Worm (Caenorhabditis elegans): ENCODE measurements around the gene nhr-134.

Gene nhr-134

ce11 chrV:2271750-2272149 lies 40.7 kb downstream of the nhr-134 start, which contains the start of gene Y5H2A.1:
Gene Y5H2A.1 (minus strand): TSS chrV:2271850.
- no peak for TF ChIP-seq skn-1 (tag; optimal IDR thresholded peaks at IDR 0.05)
- no peak for TF ChIP-seq lin-29 (GFP tag; IDR thresholded peaks at IDR 0.05)
- TF ChIP-seq lin-39 (tag; optimal IDR thresholded peaks at IDR 0.05): no peak
- TF ChIP-seq egl-43 (GFP tag; IDR thresholded peaks at IDR 0.05): no peak
- TF ChIP-seq T26A8.4 (GFP tag; IDR thresholded peaks at IDR 0.05): no peak
- TF ChIP-seq F37D6.2 (tag; optimal IDR thresholded peaks at IDR 0.05): no peak
- TF ChIP-seq dmd-6 (GFP tag; IDR thresholded peaks at IDR 0.05): no peak
- no peak for TF ChIP-seq ctbp-1 (GFP tag; IDR thresholded peaks at IDR 0.05)
- no peak for TF ChIP-seq hlh-11 (tag; optimal IDR thresholded peaks at IDR 0.05)
- TF ChIP-seq set-16 (GFP tag; IDR thresholded peaks at IDR 0.05): no peak
- no peak for TF ChIP-seq nhr-10 (tag; optimal IDR thresholded peaks at IDR 0.05)
- no peak for TF ChIP-seq Y75B8A.6 (GFP tag; IDR thresholded peaks at IDR 0.05)
- no peak for TF ChIP-seq unc-39 (tag; optimal IDR thresholded peaks at IDR 0.05)
- no peak for TF ChIP-seq rbr-2 (tag; optimal IDR thresholded peaks at IDR 0.05)
- TF ChIP-seq mdl-1 (tag; optimal IDR thresholded peaks at IDR 0.05): no peak
- no peak for TF ChIP-seq daf-16 (GFP tag; optimal IDR thresholded peaks at IDR 0.05)
- no peak for TF ChIP-seq daf-16 (tag; optimal IDR thresholded peaks at IDR 0.05)
- no peak for TF ChIP-seq Y48G9A.11 (GFP tag; IDR thresholded peaks at IDR 0.05)

DNA sequence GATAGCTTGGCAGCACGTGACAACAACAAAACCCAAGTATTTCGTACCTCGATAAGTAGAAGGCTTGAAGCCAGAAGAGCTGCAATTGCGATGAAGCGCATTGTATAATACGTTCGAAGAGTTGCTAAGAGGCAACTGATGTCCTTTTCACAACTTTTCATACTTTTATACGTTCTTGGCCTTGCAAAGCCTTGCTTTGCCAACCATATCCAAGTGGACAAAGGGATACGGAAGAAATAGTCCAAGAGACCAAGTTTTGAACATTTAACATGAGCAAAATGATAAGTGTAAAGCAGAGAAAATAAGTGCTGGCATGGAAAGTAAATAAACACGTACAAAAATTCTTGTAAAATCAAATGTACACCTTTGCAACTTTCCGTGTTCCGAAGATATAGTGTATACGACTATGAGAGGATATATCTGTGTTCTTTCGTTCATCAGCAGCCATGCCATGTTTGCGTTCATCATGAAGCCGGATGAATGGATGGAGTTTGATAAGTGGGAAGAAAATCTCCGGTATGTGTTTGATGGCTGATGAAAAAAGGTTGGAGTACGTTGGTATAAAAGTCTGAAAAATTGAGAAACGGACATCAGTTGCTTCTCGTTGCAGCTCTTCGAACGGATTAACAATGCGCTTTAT lies 43.4 kb downstream of the nhr-134 start, which contains the start of the genes Y5H2A.4 and abu-4:
Y5H2A.4 (minus strand) TSS at position 101 of the 640 bp plus-strand sequence.
abu-4 (plus strand) TSS at position 590 of the 640 bp plus-strand sequence.
- TF ChIP-seq Y75B8A.6 (GFP tag; IDR thresholded peaks at IDR 0.05) (no peak), nhr-25 (tag; optimal IDR thresholded peaks at IDR 0.05; ENCODE audit: borderline replicate concordance, insufficient read depth) (no peak), unc-62 (GFP tag; optimal IDR thresholded peaks at IDR 0.05 in 1 of 2) (peak in 1 of 2 experiments; percentile 86), unc-62 (tag; optimal IDR thresholded peaks at IDR 0.05) (no peak), lsy-2 (tag; optimal IDR thresholded peaks at IDR 0.05) (no peak)

ce11 chrV:2277260-2277659 lies 46.2 kb downstream of the nhr-134 start:
- TF ChIP-seq set-16 (GFP tag; IDR thresholded peaks at IDR 0.05) (no peak), nhr-42 (GFP tag; IDR thresholded peaks at IDR 0.05) (no peak), Y48G9A.11 (GFP tag; IDR thresholded peaks at IDR 0.05) (0 out of 2 replicates have a peak, but pooled peaks have one; percentile 43), ZK337.2 (GFP tag; IDR thresholded peaks at IDR 0.05) (no peak), nhr-237 (tag; optimal IDR thresholded peaks at IDR 0.05) (no peak), hlh-30 (tag; optimal IDR thresholded peaks at IDR 0.05; ENCODE audit: insufficient read depth) (peak; percentile 34), ceh-20 (GFP tag; IDR thresholded peaks at IDR 0.05) (no peak), ceh-82 (tag; optimal IDR thresholded peaks at IDR 0.05) (no peak), php-3 (GFP tag; IDR thresholded peaks at IDR 0.05) (no peak), ama-1 (optimal IDR thresholded peaks at IDR 0.05) (no peak), lin-13 (GFP tag; optimal IDR thresholded peaks at IDR 0.05) (peak; percentile 26), cey-2 (tag; optimal IDR thresholded peaks at IDR 0.05; ENCODE audit: borderline replicate concordance, insufficient read depth) (no peak), snpc-4 (tag; optimal IDR thresholded peaks at IDR 0.05) (no peak), F44E2.7 (GFP tag; IDR thresholded peaks at IDR 0.05) (no peak), T26A8.4 (GFP tag; IDR thresholded peaks at IDR 0.05) (no peak), T20F7.1 (GFP tag; optimal IDR thresholded peaks at IDR 0.05) (no peak), fkh-10 (GFP tag; optimal IDR thresholded peaks at IDR 0.05) (no peak), dve-1 (tag; optimal IDR thresholded peaks at IDR 0.05; ENCODE audit: insufficient read depth) (peak; percentile 3), nhr-76 (tag; optimal IDR thresholded peaks at IDR 0.05) (no peak), F26F4.8 (GFP tag; conservative IDR thresholded peaks at IDR 0.05) (no peak), lsy-2 (tag; optimal IDR thresholded peaks at IDR 0.05) (no peak), dpl-1 (GFP tag; optimal IDR thresholded peaks at IDR 0.05) (no peak), spr-3 (GFP tag; optimal IDR thresholded peaks at IDR 0.05) (no peak)

Data from whole organism, L4 larva.